Fruit fly (Drosophila melanogaster): ENCODE data around the gene Chs2.

DNA sequence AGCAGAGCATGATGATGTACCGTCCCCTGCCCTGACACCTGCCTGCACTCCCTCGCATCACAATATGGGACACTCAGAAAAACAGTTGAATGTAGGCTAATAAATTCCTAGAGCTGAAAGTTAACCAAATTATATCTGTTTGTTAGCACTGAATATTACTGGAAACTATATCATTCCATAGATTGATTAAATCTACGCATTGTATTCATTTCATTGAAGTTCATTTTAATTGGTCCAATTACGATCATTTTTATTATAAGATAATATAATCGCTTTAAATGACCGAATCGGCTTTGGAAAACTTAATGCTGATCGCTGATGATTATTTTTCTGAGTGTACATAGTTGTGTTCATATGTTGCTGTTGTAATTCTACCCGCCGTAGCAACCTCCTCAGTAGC, 43.6 kb upstream of the Chs2 start:
- TF ChIP-seq psq (optimal IDR thresholded peaks at IDR 0.05) (no peak), h (optimal IDR thresholded peaks at IDR 0.05) (no peak)

Data from Kc167 (cell line).